Fruit fly (Drosophila melanogaster) whole organism, wandering third instar larva: ENCODE measurements around the gene noc.

Source experiments
- Abd-B ChIP-seq: fragments of >200 bp; optimal IDR thresholded peaks from 2 replicates; lab custom pipeline; 2017; ENCODE audit warnings: missing biosample characterization, missing genetic modification characterization
- CG32264 ChIP-seq: fragments of 200-800 bp; sonication (Bioruptor generic); optimal IDR thresholded peaks from 2 replicates; lab custom pipeline; 2016; ENCODE audit warnings: missing biosample characterization, missing genetic modification characterization
- CG9705 ChIP-seq: fragments of 200-800 bp; sonication (Bioruptor generic); optimal IDR thresholded peaks from 2 replicates; lab custom pipeline; 2018; ENCODE audit warnings: missing biosample characterization, mild to moderate bottlenecking, missing genetic modification characterization
- CrebA ChIP-seq: fragments of 200-800 bp; sonication (Bioruptor generic); optimal IDR thresholded peaks from 2 replicates; lab custom pipeline; 2016; ENCODE audit warnings: missing biosample characterization, mild to moderate bottlenecking, missing genetic modification characterization, borderline replicate concordance
- Dfd ChIP-seq: fragments of >200 bp; optimal IDR thresholded peaks from 2 replicates; lab custom pipeline; 2017; ENCODE audit warnings: missing biosample characterization, missing genetic modification characterization
- Dif ChIP-seq: fragments of 200-275, 200-300 bp; sonication (Bioruptor generic); optimal IDR thresholded peaks from 2 replicates; lab custom pipeline; 2018; ENCODE audit warnings: missing biosample characterization, missing genetic modification characterization; ENCODE audit not compliant: partially characterized antibody
- GATAd ChIP-seq: sonication (Bioruptor generic); optimal IDR thresholded peaks from 2 replicates; lab custom pipeline; 2016; ENCODE audit warnings: missing biosample characterization, missing genetic modification characterization
- HLH106 ChIP-seq: fragments of 200-800 bp; optimal IDR thresholded peaks from 3 replicates; lab custom pipeline; 2019; ENCODE audit warnings: missing biosample characterization, mild to moderate bottlenecking, missing genetic modification characterization, moderate library complexity
- Hnf4 ChIP-seq: fragments of 200-800 bp; sonication (Bioruptor generic); optimal IDR thresholded peaks from 2 replicates; lab custom pipeline; 2016; ENCODE audit warnings: missing biosample characterization, mild to moderate bottlenecking, missing genetic modification characterization
- Hr78 ChIP-seq: fragments of >200 bp; optimal IDR thresholded peaks from 2 replicates; lab custom pipeline; 2017; ENCODE audit warnings: missing biosample characterization, missing genetic modification characterization
- Hr83 ChIP-seq: fragments of 200-300 bp; sonication (Bioruptor generic); optimal IDR thresholded peaks from 2 replicates; lab custom pipeline; 2016; ENCODE audit warnings: missing biosample characterization, mild to moderate bottlenecking, missing genetic modification characterization, moderate library complexity; ENCODE audit not compliant: poor library complexity, severe bottlenecking
- Jra ChIP-seq: sonication (Bioruptor generic); optimal IDR thresholded peaks from 2 replicates; lab custom pipeline; 2016; ENCODE audit warnings: missing biosample characterization, missing genetic modification characterization
- Mio ChIP-seq: sonication (Bioruptor generic); optimal IDR thresholded peaks from 2 replicates; lab custom pipeline; 2016; ENCODE audit warnings: missing biosample characterization, missing genetic modification characterization
- Myc ChIP-seq: fragments of >200 bp; optimal IDR thresholded peaks from 2 replicates; lab custom pipeline; 2017
- N ChIP-seq: fragments of >200 bp; optimal IDR thresholded peaks from 2 replicates; lab custom pipeline; 2018; ENCODE audit warnings: missing biosample characterization, missing external identifiers, missing genetic modification characterization
- OdsH ChIP-seq: fragments of 200-800 bp; sonication (Bioruptor generic); optimal IDR thresholded peaks from 2 replicates; lab custom pipeline; 2016; ENCODE audit warnings: missing biosample characterization, mild to moderate bottlenecking, missing genetic modification characterization
- Rel ChIP-seq, 2 experiments: fragments of 200-800 bp; sonication (Bioruptor generic) in 1 of 2; optimal IDR thresholded peaks; 2 replicates in 1 of 2; 3 replicates in 1 of 2; lab custom pipeline; 2016 to 2019; ENCODE audit warnings: mild to moderate bottlenecking in 2 of 2, missing biosample characterization in 2 of 2, missing genetic modification characterization in 2 of 2, moderate library complexity in 1 of 2
- Sp1 ChIP-seq: fragments of 200-800 bp; sonication (Bioruptor generic); optimal IDR thresholded peaks from 3 replicates; lab custom pipeline; 2019; ENCODE audit warnings: missing biosample characterization, mild to moderate bottlenecking, missing genetic modification characterization, moderate library complexity
- Vsx2 ChIP-seq: fragments of 200-300, 225-300 bp; sonication (Bioruptor generic); optimal IDR thresholded peaks from 2 replicates; lab custom pipeline; 2018; ENCODE audit warnings: missing biosample characterization, missing genetic modification characterization; ENCODE audit not compliant: partially characterized antibody
- br ChIP-seq: fragments of 200-800 bp; sonication (Bioruptor generic); optimal IDR thresholded peaks from 2 replicates; lab custom pipeline; 2016; ENCODE audit warnings: missing biosample characterization, missing genetic modification characterization
- brk ChIP-seq: fragments of 200-800 bp; sonication (Bioruptor generic); optimal IDR thresholded peaks from 2 replicates; lab custom pipeline; 2016; ENCODE audit warnings: missing biosample characterization, mild to moderate bottlenecking, missing genetic modification characterization
- dl ChIP-seq, 2 experiments: fragments of 175-275, 200-275 bp in 1 of 2; fragments of 200-275 bp in 1 of 2; sonication (Bioruptor generic); optimal IDR thresholded peaks; lab custom pipeline; 2018; ENCODE audit warnings: mild to moderate bottlenecking in 2 of 2, missing biosample characterization in 2 of 2, missing genetic modification characterization in 2 of 2, moderate library complexity in 2 of 2; ENCODE audit not compliant: partially characterized antibody in 2 of 2, insufficient read depth in 1 of 2
- dmrt93B ChIP-seq: fragments of 200-800 bp; sonication (Bioruptor generic); optimal IDR thresholded peaks from 2 replicates; lab custom pipeline; 2018; ENCODE audit warnings: missing biosample characterization, mild to moderate bottlenecking, missing genetic modification characterization
- dsf ChIP-seq: sonication (Bioruptor generic); optimal IDR thresholded peaks from 2 replicates; lab custom pipeline; 2016; ENCODE audit warnings: missing biosample characterization, missing genetic modification characterization, borderline replicate concordance
- ey ChIP-seq: fragments of 200-800 bp; sonication (Bioruptor generic); optimal IDR thresholded peaks from 2 replicates; lab custom pipeline; 2016; ENCODE audit warnings: missing biosample characterization, missing genetic modification characterization
- foxo ChIP-seq, 2 experiments: fragments of 200-800 bp; sonication (Bioruptor generic); optimal IDR thresholded peaks; 2 replicates in 1 of 2; 3 replicates in 1 of 2; lab custom pipeline; 2016 to 2017; ENCODE audit warnings: missing biosample characterization in 2 of 2, missing genetic modification characterization in 2 of 2
- fru ChIP-seq: fragments of 200-800 bp; sonication (Bioruptor generic); optimal IDR thresholded peaks from 3 replicates; lab custom pipeline; 2016; ENCODE audit warnings: missing biosample characterization, mild to moderate bottlenecking, missing genetic modification characterization
- h ChIP-seq: fragments of 200-800 bp; sonication (Bioruptor generic); optimal IDR thresholded peaks from 3 replicates; lab custom pipeline; 2016; ENCODE audit warnings: missing biosample characterization, mild to moderate bottlenecking, missing genetic modification characterization
- jim ChIP-seq: fragments of 175-275, 200-325 bp; sonication (Bioruptor generic); optimal IDR thresholded peaks from 2 replicates; lab custom pipeline; 2016; ENCODE audit warnings: missing biosample characterization, mild to moderate bottlenecking, missing genetic modification characterization
- lola ChIP-seq: fragments of >200 bp; optimal IDR thresholded peaks from 2 replicates; lab custom pipeline; 2017; ENCODE audit warnings: missing biosample characterization, missing genetic modification characterization
- pan ChIP-seq: fragments of >200 bp; optimal IDR thresholded peaks from 2 replicates; lab custom pipeline; 2017
- psq ChIP-seq: fragments of 200-800 bp; sonication (Bioruptor generic); optimal IDR thresholded peaks from 3 replicates; lab custom pipeline; 2017; ENCODE audit warnings: missing biosample characterization, mild to moderate bottlenecking, missing genetic modification characterization, moderate library complexity
- rgr ChIP-seq: fragments of 200-800 bp; sonication (Bioruptor generic); optimal IDR thresholded peaks from 3 replicates; lab custom pipeline; 2016; ENCODE audit warnings: missing biosample characterization, mild to moderate bottlenecking, missing genetic modification characterization
- sage ChIP-seq: fragments of 200-800 bp; sonication (Bioruptor generic); optimal IDR thresholded peaks from 2 replicates; lab custom pipeline; 2016; ENCODE audit warnings: missing biosample characterization, mild to moderate bottlenecking, missing genetic modification characterization
- sv ChIP-seq: fragments of 200-800 bp; sonication (Bioruptor generic); optimal IDR thresholded peaks from 3 replicates; lab custom pipeline; 2016; ENCODE audit warnings: missing biosample characterization, missing genetic modification characterization
- tai ChIP-seq: sonication (Bioruptor generic); optimal IDR thresholded peaks from 2 replicates; lab custom pipeline; 2016; ENCODE audit warnings: missing biosample characterization, missing genetic modification characterization
- usp ChIP-seq: fragments of >200 bp; optimal IDR thresholded peaks from 2 replicates; lab custom pipeline; 2017; ENCODE audit warnings: missing biosample characterization, missing genetic modification characterization
- woc ChIP-seq: sonication (Bioruptor generic); optimal IDR thresholded peaks from 2 replicates; lab custom pipeline; 2016; ENCODE audit warnings: missing biosample characterization, mild to moderate bottlenecking, missing genetic modification characterization

Gene noc

DNA sequence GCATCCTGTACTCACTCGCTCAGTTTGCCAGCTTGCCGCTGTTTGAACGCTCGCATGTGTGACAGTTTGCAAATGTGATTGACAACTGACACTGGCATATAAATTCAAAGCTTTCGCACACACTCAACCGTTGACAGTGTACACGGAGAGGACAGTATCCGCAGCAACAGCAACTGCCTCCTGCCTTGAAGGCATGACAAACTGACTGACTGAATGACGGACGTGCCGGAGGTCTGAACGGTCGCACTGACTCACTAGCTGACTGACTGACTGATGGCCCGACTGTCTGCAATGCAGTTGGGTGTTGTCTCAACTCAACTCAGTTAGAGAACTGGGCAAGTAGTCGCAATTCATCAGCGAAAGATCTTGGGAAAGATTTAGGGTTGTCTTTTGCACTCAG is 21.2 kb downstream of the noc start:
- TF ChIP-seq Hr83 (GFP tag; lab: Kevin White, UChicago) (no peak), brk (GFP tag; lab: Kevin White, UChicago) (no peak), dl (GFP tag; optimal IDR thresholded peaks at IDR 0.05; lab: Kevin White, UChicago; ENCODE audit: insufficient read depth in 1 of 2, partially characterized antibody in 2 of 2) (no peak), h (no peak), N (GFP tag; lab: Kevin White, UChicago) (no peak), Vsx2 (GFP tag; lab: Kevin White, UChicago) (peak; percentile 70), CrebA (GFP tag; lab: Kevin White, UChicago) (no peak), HLH106 (tag; lab: Kevin White, UChicago) (no peak), fru (GFP tag; lab: Kevin White, UChicago) (no peak), woc (no peak), sage (no peak), Dfd (GFP tag; lab: Kevin White, UChicago) (no peak), Abd-B (GFP tag; lab: Kevin White, UChicago) (no peak), Dif (peak; percentile 21), CG32264 (GFP tag; lab: Kevin White, UChicago) (no peak), ey (no peak)

DNA sequence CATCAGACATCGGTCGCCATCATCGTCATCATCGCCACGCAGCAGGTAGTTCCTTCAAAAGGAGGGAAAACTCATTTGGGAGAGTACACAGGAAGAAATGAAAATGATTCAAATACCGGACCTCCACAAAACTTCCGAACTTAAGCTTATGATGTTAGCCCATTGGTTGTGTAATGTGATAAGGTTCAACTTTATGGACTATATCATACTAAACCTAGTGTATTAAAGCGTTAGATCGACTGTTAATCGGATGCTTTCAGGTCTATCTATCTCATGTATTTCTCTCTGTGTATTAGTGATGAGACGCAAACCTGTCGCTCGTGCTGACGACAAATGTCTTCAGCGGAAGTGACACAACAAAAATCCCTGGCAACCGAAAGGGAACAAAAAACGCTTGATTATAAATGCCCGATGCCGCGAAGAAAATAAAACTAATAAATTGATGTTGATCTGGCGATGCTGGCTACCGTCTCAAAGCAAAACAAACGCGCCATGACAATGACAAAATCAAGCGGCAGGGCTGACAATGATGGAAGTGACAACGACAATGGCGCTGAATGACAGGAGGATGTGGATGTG is 22.2 kb downstream of the noc start:
- TF ChIP-seq fru (GFP tag; lab: Kevin White, UChicago) (peak; percentile 71), OdsH (GFP tag; lab: Kevin White, UChicago) (peak; percentile 63), dsf (GFP tag; lab: Kevin White, UChicago) (no peak), dl (GFP tag; optimal IDR thresholded peaks at IDR 0.05; lab: Kevin White, UChicago; ENCODE audit: insufficient read depth in 1 of 2, partially characterized antibody in 2 of 2) (no peak), pan (lab: Kevin White, UChicago) (no peak), sage (no peak), jim (GFP tag; lab: Kevin White, UChicago) (no peak), ey (peak; percentile 60), Vsx2 (GFP tag; lab: Kevin White, UChicago) (no peak), Hr78 (GFP tag; lab: Kevin White, UChicago) (no peak), h (peak; percentile 66), Dfd (GFP tag; lab: Kevin White, UChicago) (no peak), Abd-B (GFP tag; lab: Kevin White, UChicago) (no peak), Hr83 (GFP tag; lab: Kevin White, UChicago) (no peak), sv (GFP tag; lab: Kevin White, UChicago) (peak; percentile 56), rgr (GFP tag; lab: Kevin White, UChicago) (peak; percentile 57), N (GFP tag; lab: Kevin White, UChicago) (no peak), Myc (no peak), foxo (GFP tag; optimal IDR thresholded peaks at IDR 0.05; lab: Kevin White, UChicago) (peak in 1 of 2 experiments; percentile 66), psq (GFP tag; lab: Kevin White, UChicago) (peak; percentile 50), Mio (GFP tag; lab: Kevin White, UChicago) (no peak), HLH106 (tag; lab: Kevin White, UChicago) (peak; percentile 56), GATAd (GFP tag; lab: Kevin White, UChicago) (no peak), Jra (GFP tag; lab: Kevin White, UChicago) (peak; percentile 12), CG9705 (GFP tag; lab: Kevin White, UChicago) (no peak), brk (GFP tag; lab: Kevin White, UChicago) (no peak), Sp1 (peak; percentile 51), CG32264 (GFP tag; lab: Kevin White, UChicago) (peak; percentile 1), lola (no peak), Rel (GFP tag; optimal IDR thresholded peaks at IDR 0.05; lab: Kevin White, UChicago) (no peak), Rel (tag; optimal IDR thresholded peaks at IDR 0.05; lab: Kevin White, UChicago) (no peak), CrebA (GFP tag; lab: Kevin White, UChicago) (no peak), dmrt93B (GFP tag; lab: Kevin White, UChicago) (peak; percentile 28), Hnf4 (peak; percentile 21), usp (no peak), Dif (no peak), br (peak; percentile 61), tai (no peak), woc (peak; percentile 35)
